Fruit fly (Drosophila melanogaster) whole organism, embryonic: ENCODE data around the gene CG13842.

ENCODE experiments used
- Adf1 ChIP-seq: fragments of 200-800 bp; sonication (Bioruptor generic); IDR thresholded peaks from 2 replicates; pipeline ENCODE4 v1.3.6; 2022; ENCODE audit warnings: missing biosample characterization, missing genetic modification characterization
- Antp ChIP-seq: fragments of 200-800 bp; sonication (Bioruptor generic); optimal IDR thresholded peaks from 3 replicates; lab custom pipeline; 2016; ENCODE audit warnings: missing biosample characterization, missing genetic modification characterization
- Asciz ChIP-seq: fragments of 200-800 bp; sonication (Bioruptor generic); optimal IDR thresholded peaks from 2 replicates; lab custom pipeline; 2017; ENCODE audit warnings: missing biosample characterization, mild to moderate bottlenecking, missing genetic modification characterization, missing genetic modification reagents
- Atf3 ChIP-seq: fragments of 200-800 bp; sonication (Bioruptor generic); optimal IDR thresholded peaks from 3 replicates; lab custom pipeline; 2016; ENCODE audit warnings: missing biosample characterization, missing genetic modification characterization
- CG10321 ChIP-seq: fragments of 200-800 bp; sonication (Bioruptor generic); IDR thresholded peaks from 2 replicates; pipeline ENCODE4 v1.3.6; 2022; ENCODE audit warnings: missing biosample characterization, missing genetic modification characterization
- CG10979 ChIP-seq: fragments of 200-800 bp; sonication (Bioruptor generic); optimal IDR thresholded peaks from 2 replicates; lab custom pipeline; 2018; ENCODE audit warnings: missing biosample characterization, mild to moderate bottlenecking, missing genetic modification characterization, moderate library complexity
- CG11504 ChIP-seq: fragments of 200-800 bp; sonication (Bioruptor generic); optimal IDR thresholded peaks from 3 replicates; lab custom pipeline; 2019; ENCODE audit warnings: missing biosample characterization, mild to moderate bottlenecking, missing genetic modification characterization, moderate library complexity
- CG12219 ChIP-seq: fragments of 200-800 bp; sonication (Bioruptor generic); optimal IDR thresholded peaks from 3 replicates; lab custom pipeline; 2018; ENCODE audit warnings: missing biosample characterization, mild to moderate bottlenecking, missing genetic modification characterization
- CG14710 ChIP-seq: fragments of 200-800 bp; sonication (Bioruptor generic); optimal IDR thresholded peaks from 3 replicates; lab custom pipeline; 2019; ENCODE audit warnings: missing biosample characterization, mild to moderate bottlenecking, missing genetic modification characterization, moderate library complexity
- CG1602 ChIP-seq: fragments of 200-800 bp; sonication (Bioruptor generic); optimal IDR thresholded peaks from 3 replicates; lab custom pipeline; 2016; ENCODE audit warnings: missing biosample characterization, missing genetic modification characterization
- CG1647 ChIP-seq: fragments of 200-800 bp; sonication (Bioruptor generic); optimal IDR thresholded peaks from 3 replicates; lab custom pipeline; 2016; ENCODE audit warnings: missing biosample characterization, missing genetic modification characterization
- CG2875 ChIP-seq: fragments of 200-800 bp; sonication (Bioruptor generic); optimal IDR thresholded peaks from 2 replicates; lab custom pipeline; 2017; ENCODE audit warnings: missing biosample characterization, mild to moderate bottlenecking, missing genetic modification characterization, missing genetic modification reagents
- CG2889 ChIP-seq: fragments of 200-800 bp; sonication (Bioruptor generic); IDR thresholded peaks from 3 replicates; pipeline ENCODE4 v1.3.6; 2022; ENCODE audit warnings: missing biosample characterization, missing genetic modification characterization
- CG31388 ChIP-seq: fragments of 200-800 bp; sonication (Bioruptor generic); optimal IDR thresholded peaks from 2 replicates; lab custom pipeline; 2016; ENCODE audit warnings: missing biosample characterization, missing genetic modification characterization
- CG4617 ChIP-seq: fragments of 200-800 bp; sonication (Bioruptor generic); optimal IDR thresholded peaks from 3 replicates; lab custom pipeline; 2016; ENCODE audit warnings: missing biosample characterization, missing genetic modification characterization, borderline replicate concordance
- CG4730 ChIP-seq: fragments of 200-800 bp; sonication (Bioruptor generic); IDR thresholded peaks from 2 replicates; pipeline ENCODE4 v1.3.6; 2022; ENCODE audit warnings: missing biosample characterization, missing genetic modification characterization
- CG7556 ChIP-seq: fragments of 200-800 bp; sonication (Bioruptor generic); optimal IDR thresholded peaks from 2 replicates; lab custom pipeline; 2017; ENCODE audit warnings: missing biosample characterization, mild to moderate bottlenecking, missing genetic modification characterization
- CG8924 ChIP-seq: fragments of 200-800 bp; optimal IDR thresholded peaks from 3 replicates; lab custom pipeline; 2019; ENCODE audit warnings: missing biosample characterization, mild to moderate bottlenecking, missing genetic modification characterization, moderate library complexity
- CG9437 ChIP-seq: fragments of 200-800 bp; sonication (Bioruptor generic); optimal IDR thresholded peaks from 2 replicates; lab custom pipeline; 2018; ENCODE audit warnings: missing biosample characterization, mild to moderate bottlenecking, missing genetic modification characterization
- Dfd ChIP-seq, 2 experiments: fragments of >200 bp; optimal IDR thresholded peaks; 2 replicates each; lab custom pipeline; 2017; ENCODE audit warnings: missing biosample characterization in 2 of 2, missing genetic modification characterization in 2 of 2
- Dll ChIP-seq: fragments of 200-800 bp; sonication (Bioruptor generic); IDR thresholded peaks from 4 replicates; pipeline ENCODE4 v1.3.6; 2022; ENCODE audit warnings: missing biosample characterization, missing genetic modification characterization; ENCODE audit not compliant: partially characterized antibody
- Eip74EF ChIP-seq, 2 experiments: fragments of 200-800 bp in 1 of 2; fragments of >200 bp in 1 of 2; sonication (Bioruptor generic) in 1 of 2; optimal IDR thresholded peaks; 2 replicates each; lab custom pipeline; 2017 to 2019; ENCODE audit warnings: missing biosample characterization in 2 of 2, missing genetic modification characterization in 2 of 2, mild to moderate bottlenecking in 1 of 2, moderate library complexity in 1 of 2
- H2.0 ChIP-seq: fragments of 200-800 bp; sonication (Bioruptor generic); IDR thresholded peaks from 2 replicates; pipeline ENCODE4 v1.3.6; 2022; ENCODE audit warnings: missing biosample characterization, missing genetic modification characterization
- HHEX ChIP-seq: fragments of 200-800 bp; sonication (Bioruptor generic); optimal IDR thresholded peaks from 3 replicates; lab custom pipeline; 2017; ENCODE audit warnings: missing biosample characterization, mild to moderate bottlenecking, missing genetic modification characterization, missing genetic modification reagents
- Hr3 ChIP-seq: fragments of 200-800 bp; sonication (Bioruptor generic); optimal IDR thresholded peaks from 3 replicates; lab custom pipeline; 2016; ENCODE audit warnings: missing biosample characterization, missing genetic modification characterization
- MTF-1 ChIP-seq: fragments of 200-800 bp; sonication (Bioruptor generic); optimal IDR thresholded peaks from 2 replicates; lab custom pipeline; 2018; ENCODE audit warnings: missing biosample characterization, mild to moderate bottlenecking, missing genetic modification characterization, borderline replicate concordance
- Six4 ChIP-seq: fragments of 200-800 bp; sonication (Bioruptor generic); optimal IDR thresholded peaks from 2 replicates; lab custom pipeline; 2016; ENCODE audit warnings: missing biosample characterization, missing genetic modification characterization
- Sox100B ChIP-seq: fragments of 200-800 bp; sonication (Bioruptor generic); optimal IDR thresholded peaks from 3 replicates; lab custom pipeline; 2018; ENCODE audit warnings: missing biosample characterization, mild to moderate bottlenecking, missing genetic modification characterization
- Spps ChIP-seq: fragments of 200-800 bp; sonication (Bioruptor generic); optimal IDR thresholded peaks from 2 replicates; lab custom pipeline; 2018; ENCODE audit warnings: missing biosample characterization, mild to moderate bottlenecking, missing genetic modification characterization
- Usf ChIP-seq: fragments of 200-800 bp; sonication (Bioruptor generic); optimal IDR thresholded peaks from 2 replicates; lab custom pipeline; 2017; ENCODE audit warnings: missing genotype, missing biosample characterization, missing genetic modification characterization
- Xbp1 ChIP-seq: fragments of 200-800 bp; sonication (Bioruptor generic); optimal IDR thresholded peaks from 3 replicates; lab custom pipeline; 2016; ENCODE audit warnings: missing biosample characterization, mild to moderate bottlenecking, missing genetic modification characterization
- btn ChIP-seq: fragments of 200-800 bp; sonication (Bioruptor generic); optimal IDR thresholded peaks from 2 replicates; lab custom pipeline; 2016; ENCODE audit warnings: missing biosample characterization, missing genetic modification characterization
- cas ChIP-seq: fragments of 200-800 bp; sonication (Bioruptor generic); IDR thresholded peaks from 2 replicates; pipeline ENCODE4 v1.3.6; 2022; ENCODE audit warnings: missing biosample characterization, missing genetic modification characterization
- caup ChIP-seq: fragments of 200-800 bp; sonication (Bioruptor generic); optimal IDR thresholded peaks from 3 replicates; lab custom pipeline; 2017; ENCODE audit warnings: missing biosample characterization, mild to moderate bottlenecking, missing genetic modification characterization, moderate library complexity; ENCODE audit not compliant: severe bottlenecking
- dimm ChIP-seq: fragments of 200-800 bp; sonication (Bioruptor generic); IDR thresholded peaks from 2 replicates; pipeline ENCODE4 v1.3.6; 2022; ENCODE audit warnings: missing biosample characterization, missing genetic modification characterization
- dmrt11E ChIP-seq: fragments of 200-800 bp; sonication (Bioruptor generic); optimal IDR thresholded peaks from 3 replicates; lab custom pipeline; 2018; ENCODE audit warnings: missing biosample characterization, mild to moderate bottlenecking, missing genetic modification characterization, moderate library complexity
- gsb ChIP-seq: fragments of 200-800 bp; sonication (Bioruptor generic); IDR thresholded peaks from 2 replicates; pipeline ENCODE4 v1.3.6; 2022; ENCODE audit warnings: missing biosample characterization, missing genetic modification characterization
- ham ChIP-seq: fragments of 200-800 bp; sonication (Bioruptor generic); IDR thresholded peaks from 2 replicates; pipeline ENCODE4 v1.3.6; 2022; ENCODE audit warnings: missing biosample characterization, missing genetic modification characterization
- insv ChIP-seq, 2 experiments: fragments of 200-800 bp; sonication (Bioruptor generic); optimal IDR thresholded peaks; 3 replicates each; lab custom pipeline; 2016 to 2018; ENCODE audit warnings: missing biosample characterization in 2 of 2, missing genetic modification characterization in 2 of 2
- inv ChIP-seq: fragments of 200-800 bp; sonication (Bioruptor generic); IDR thresholded peaks from 2 replicates; pipeline ENCODE4 v1.3.6; 2022; ENCODE audit warnings: missing biosample characterization, missing genetic modification characterization; ENCODE audit not compliant: partially characterized antibody
- kay ChIP-seq: fragments of 200-800 bp; sonication (Bioruptor generic); optimal IDR thresholded peaks from 2 replicates; lab custom pipeline; 2016; ENCODE audit warnings: missing biosample characterization, missing genetic modification characterization
- klu ChIP-seq: fragments of 200-800 bp; sonication (Bioruptor generic); IDR thresholded peaks from 2 replicates; pipeline ENCODE4 v1.3.6; 2022; ENCODE audit warnings: missing biosample characterization, missing genetic modification characterization
- nerfin-2 ChIP-seq: fragments of 200-800 bp; sonication (Bioruptor generic); IDR thresholded peaks from 2 replicates; pipeline ENCODE4 v1.3.6; 2022; ENCODE audit warnings: missing biosample characterization, missing genetic modification characterization; ENCODE audit not compliant: partially characterized antibody
- otp ChIP-seq: fragments of 200-800 bp; sonication (Bioruptor generic); IDR thresholded peaks from 3 replicates; pipeline ENCODE4, ENCODE4 v1.3.6; 2022; ENCODE audit warnings: missing biosample characterization, missing genetic modification characterization
- pum ChIP-seq: fragments of 200-800 bp; sonication (Bioruptor generic); optimal IDR thresholded peaks from 2 replicates; lab custom pipeline; 2016; ENCODE audit warnings: missing biosample characterization, missing genetic modification characterization
- schlank ChIP-seq: fragments of 200-800 bp; sonication (Bioruptor generic); optimal IDR thresholded peaks from 2 replicates; lab custom pipeline; 2018; ENCODE audit warnings: missing biosample characterization, mild to moderate bottlenecking, missing genetic modification characterization
- tio ChIP-seq: fragments of 200-800 bp; sonication (Bioruptor generic); optimal IDR thresholded peaks from 2 replicates; lab custom pipeline; 2017; ENCODE audit warnings: missing biosample characterization, missing genetic modification characterization, inconsistent platforms
- usp ChIP-seq: fragments of >200 bp; optimal IDR thresholded peaks from 2 replicates; lab custom pipeline; 2017; ENCODE audit warnings: missing biosample characterization, missing genetic modification characterization
- wek ChIP-seq: fragments of 200-800 bp; sonication (Bioruptor generic); optimal IDR thresholded peaks from 3 replicates; lab custom pipeline; 2018; ENCODE audit warnings: missing biosample characterization, mild to moderate bottlenecking, missing genetic modification characterization, moderate library complexity
- wor ChIP-seq: fragments of 200-800 bp; sonication (Bioruptor generic); IDR thresholded peaks from 2 replicates; pipeline ENCODE4 v1.3.6; 2022; ENCODE audit warnings: missing biosample characterization, missing genetic modification characterization

The CG13842 gene

dm6 chr3R:22750534-22750947, 43.5 kb upstream of the CG13842 start, which contains the start of the genes rumi, CG7029 and Usp12-46 (continued):
- TF ChIP-seq inv (GFP tag; lab: Robert Waterston, UW): peak; percentile 64
- no peak for TF ChIP-seq dimm
- TF ChIP-seq CG31388 (GFP tag; lab: Kevin White, UChicago): peak; percentile 52
- TF ChIP-seq klu (GFP tag; lab: Robert Waterston, UW): peak; percentile 63
- TF ChIP-seq otp (GFP tag; lab: Robert Waterston, UW): peak; percentile 72; the same call in 2 of the 3 replicates
- peak; percentile 65 for TF ChIP-seq Six4 (GFP tag; lab: Kevin White, UChicago)
- peak; percentile 87 for TF ChIP-seq dmrt11E (tag; lab: Kevin White, UChicago)
- TF ChIP-seq Dll (GFP tag; lab: Robert Waterston, UW): peak; percentile 89
- peak; percentile 73 for TF ChIP-seq caup (GFP tag; lab: Kevin White, UChicago)
- TF ChIP-seq Atf3: peak; percentile 88
- peak; percentile 46 for TF ChIP-seq MTF-1 (GFP tag; lab: Kevin White, UChicago)
- TF ChIP-seq kay (GFP tag; lab: Kevin White, UChicago): peak; percentile 79
- TF ChIP-seq CG1647 (GFP tag; lab: Kevin White, UChicago): peak; percentile 90
- peak; percentile 93 for TF ChIP-seq Antp (GFP tag; lab: Kevin White, UChicago)
- TF ChIP-seq Asciz: peak; percentile 44
- TF ChIP-seq CG11504 (tag; lab: Kevin White, UChicago): peak; percentile 87
- TF ChIP-seq H2.0 (GFP tag; lab: Robert Waterston, UW): peak; percentile 83
- no peak for TF ChIP-seq Sox100B (GFP tag; lab: Kevin White, UChicago)
- peak; percentile 71 for TF ChIP-seq CG4730 (GFP tag; lab: Robert Waterston, UW)
- peak; percentile 72 for TF ChIP-seq btn (GFP tag; lab: Kevin White, UChicago)
- TF ChIP-seq HHEX: peak; percentile 77
- peak; percentile 89 for TF ChIP-seq pum (GFP tag; lab: Kevin White, UChicago)
- peak; percentile 75 for TF ChIP-seq CG7556
- peak in 1 of 2 experiments; percentile 58 for TF ChIP-seq Eip74EF (GFP tag; optimal IDR thresholded peaks at IDR 0.05; lab: Kevin White, UChicago)
- peak; percentile 53; the same call in 1 of the 2 replicates for TF ChIP-seq nerfin-2 (GFP tag; lab: Robert Waterston, UW)
- TF ChIP-seq Spps (tag; lab: Kevin White, UChicago): peak; percentile 67
- TF ChIP-seq wor (GFP tag; lab: Robert Waterston, UW): peak; percentile 59
- TF ChIP-seq gsb (GFP tag; lab: Robert Waterston, UW): peak; percentile 46; the same call in 1 of the 2 replicates
- peak; percentile 90 for TF ChIP-seq CG1602 (GFP tag; lab: Kevin White, UChicago)
- peak; percentile 62 for TF ChIP-seq CG10321 (GFP tag; lab: Robert Waterston, UW)
- TF ChIP-seq CG2889 (GFP tag; lab: Robert Waterston, UW): peak; percentile 79
- peak; percentile 85 for TF ChIP-seq CG4617 (GFP tag; lab: Kevin White, UChicago)
- TF ChIP-seq schlank (tag; lab: Kevin White, UChicago): peak; percentile 59
- TF ChIP-seq Adf1: peak; percentile 41; the same call in 1 of the 2 replicates
- TF ChIP-seq CG2875 (GFP tag; lab: Kevin White, UChicago): peak; percentile 46
- no peak for TF ChIP-seq tio (GFP tag; lab: Kevin White, UChicago)
- TF ChIP-seq CG12219 (GFP tag; lab: Kevin White, UChicago): peak; percentile 79
- TF ChIP-seq CG9437 (GFP tag; lab: Kevin White, UChicago): peak; percentile 57
- TF ChIP-seq Dfd (GFP tag; optimal IDR thresholded peaks at IDR 0.05; lab: Kevin White, UChicago): no peak
- peak; percentile 81 for TF ChIP-seq CG10979
- TF ChIP-seq Usf: peak; percentile 70
- peak; percentile 63; the same call in 1 of the 2 replicates for TF ChIP-seq cas
- TF ChIP-seq Xbp1 (GFP tag; lab: Kevin White, UChicago): peak; percentile 92
- peak; percentile 87 for TF ChIP-seq CG8924 (tag; lab: Kevin White, UChicago)
- peak; percentile 23 for TF ChIP-seq wek (GFP tag; lab: Kevin White, UChicago)
- TF ChIP-seq CG14710 (tag; lab: Kevin White, UChicago): peak; percentile 100
- peak in 1 of 2 experiments; percentile 66 for TF ChIP-seq insv (GFP tag; optimal IDR thresholded peaks at IDR 0.05; lab: Kevin White, UChicago)
- no peak for TF ChIP-seq usp
- TF ChIP-seq Hr3 (GFP tag; lab: Kevin White, UChicago): peak; percentile 88
- TF ChIP-seq ham (GFP tag; lab: Robert Waterston, UW): peak; percentile 69; the same call in 1 of the 2 replicates
